Fruit fly (Drosophila melanogaster): ENCODE measurements around the gene eys.

DNA sequence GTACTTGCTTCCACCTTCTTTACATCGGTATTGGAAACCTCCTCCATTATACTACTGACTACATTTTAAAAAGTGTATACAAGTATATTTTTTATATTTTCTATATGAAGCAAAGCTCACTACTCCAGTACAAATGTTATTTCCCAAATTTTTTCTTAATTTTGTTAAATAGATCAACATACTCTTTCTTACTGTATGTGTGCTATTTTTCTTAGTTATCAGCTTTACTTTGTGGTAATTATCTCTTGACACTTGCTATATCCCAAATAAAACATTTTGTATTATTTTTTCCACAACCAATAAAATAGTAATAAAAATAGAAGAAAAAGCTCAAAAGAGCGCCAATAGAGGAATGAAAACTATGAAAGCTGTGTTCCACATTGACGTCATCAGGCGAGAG lies 79.1 kb downstream of the eys start, which contains the start of gene CG43750:
- no peak for TF ChIP-seq CG8478 (optimal IDR thresholded peaks at IDR 0.05)
- TF ChIP-seq CTCF (optimal IDR thresholded peaks at IDR 0.05), result no peak

Data from S2 (cell line).